Fruit fly (Drosophila melanogaster): ENCODE data around the gene Spn38F.

dm6 chr2L:20799991-20800897, 37.5 kb downstream of the Spn38F start:
- TF ChIP-seq EcR (GFP tag; optimal IDR thresholded peaks at IDR 0.05) (no peak), usp (GFP tag; optimal IDR thresholded peaks at IDR 0.05) (no peak), CG8478 (optimal IDR thresholded peaks at IDR 0.05) (no peak)
